Worm (Caenorhabditis elegans) whole organism, young adult: ENCODE results near the gene Y57G11C.42.
A peak's percentile ranks its signal among the peaks of the same experiment; 100 is the strongest.

Experiments used
- B0336.3 ChIP-seq: fragments of 200-800 bp; sonication (Bioruptor generic); IDR thresholded peaks from 2 replicates; pipeline ENCODE4 v1.3.6; 2022; ENCODE audit warnings: missing genetic modification characterization, missing compliant biosample characterization
- F22D6.2 ChIP-seq: sonication (generic microtip); optimal IDR thresholded peaks from 2 replicates; lab custom pipeline; 2016; ENCODE audit warnings: mild to moderate bottlenecking, missing genetic modification characterization, missing compliant biosample characterization
- F23B12.7 ChIP-seq: sonication (generic microtip); optimal IDR thresholded peaks from 2 replicates; lab custom pipeline; 2017; ENCODE audit warnings: missing genetic modification characterization, mild to moderate bottlenecking, missing compliant biosample characterization, antibody characterized with exemption, moderate library complexity; ENCODE audit not compliant: insufficient read depth
- F33H1.4 ChIP-seq: fragments of 200-800 bp; sonication (Bioruptor generic); IDR thresholded peaks from 2 replicates; pipeline ENCODE4 v1.3.6; 2022; ENCODE audit warnings: missing genetic modification reagents, missing genetic modification characterization, missing compliant biosample characterization
- F55B11.4 ChIP-seq: sonication (generic microtip); optimal IDR thresholded peaks from 2 replicates; lab custom pipeline; 2016; ENCODE audit warnings: missing compliant biosample characterization, missing genetic modification characterization, borderline replicate concordance; ENCODE audit not compliant: insufficient read depth
- K12H6.12 ChIP-seq: fragments of 200-800 bp; sonication (Bioruptor generic); optimal IDR thresholded peaks from 2 replicates; lab custom pipeline; 2018; ENCODE audit warnings: mild to moderate bottlenecking, missing genetic modification characterization, missing compliant biosample characterization
- Y53G8AR.9 ChIP-seq: fragments of 200-800 bp; sonication (Bioruptor generic); conservative IDR thresholded peaks from 2 replicates; pipeline ENCODE4 v1.3.6; 2022; ENCODE audit warnings: missing genetic modification reagents, missing genetic modification characterization, missing compliant biosample characterization
- Y67H2A.10 ChIP-seq: fragments of 200-800 bp; sonication (Bioruptor generic); conservative IDR thresholded peaks from 2 replicates; pipeline ENCODE4 v1.3.6; 2022; ENCODE audit warnings: missing genetic modification reagents, missing genetic modification characterization, missing compliant biosample characterization
- Y79H2A.3 ChIP-seq: fragments of 200-800 bp; sonication (Bioruptor generic); conservative IDR thresholded peaks from 2 replicates; pipeline ENCODE4 v1.3.6; 2022; ENCODE audit warnings: missing genetic modification reagents, missing genetic modification characterization, missing compliant biosample characterization
- akir-1 ChIP-seq: fragments of 200-800 bp; sonication (Bioruptor generic); optimal IDR thresholded peaks from 2 replicates; lab custom pipeline; 2018; ENCODE audit warnings: mild to moderate bottlenecking, missing genetic modification characterization, moderate library complexity, missing compliant biosample characterization
- ama-1 ChIP-seq, 3 experiments: fragments of 150-350 bp in 1 of 3; sonication (generic microtip) in 2 of 3; optimal IDR thresholded peaks; 2 replicates each; lab custom pipeline; 2014 to 2018; ENCODE audit warnings: missing biosample characterization in 2 of 3, missing genetic modification characterization in 2 of 3, missing genetic modification reagents in 2 of 3
- atf-7 ChIP-seq: sonication (generic microtip); optimal IDR thresholded peaks from 2 replicates; lab custom pipeline; 2017; ENCODE audit warnings: mild to moderate bottlenecking, missing genetic modification characterization, missing compliant biosample characterization
- attf-5 ChIP-seq: fragments of 200-800 bp; sonication (Bioruptor generic); optimal IDR thresholded peaks from 2 replicates; lab custom pipeline; 2018; ENCODE audit warnings: mild to moderate bottlenecking, missing genetic modification characterization, missing compliant biosample characterization
- bed-2 ChIP-seq: fragments of 200-800 bp; sonication (Bioruptor generic); IDR thresholded peaks from 2 replicates; pipeline ENCODE4 v1.3.6; 2022; ENCODE audit warnings: missing genetic modification reagents, missing genetic modification characterization, missing compliant biosample characterization
- cebp-1 ChIP-seq, 2 experiments: fragments of 200-800 bp in 1 of 2; sonication (Bioruptor generic) in 1 of 2; sonication (generic microtip) in 1 of 2; IDR thresholded peaks in 1 of 2; optimal IDR thresholded peaks in 1 of 2; 2 replicates each; pipeline versions ENCODE4 v1.3.6 to Lab custom; 2017 to 2022; ENCODE audit warnings: missing compliant biosample characterization in 2 of 2, missing genetic modification characterization in 2 of 2, mild to moderate bottlenecking in 1 of 2, missing genetic modification reagents in 1 of 2, moderate library complexity in 1 of 2
- ceh-100 ChIP-seq: fragments of 200-800 bp; sonication (Bioruptor generic); IDR thresholded peaks from 2 replicates; pipeline ENCODE4 v1.3.6; 2022; ENCODE audit warnings: missing genetic modification reagents, missing genetic modification characterization, missing compliant biosample characterization
- ceh-27 ChIP-seq: fragments of 200-800 bp; sonication (Bioruptor generic); optimal IDR thresholded peaks from 2 replicates; lab custom pipeline; 2018; ENCODE audit warnings: mild to moderate bottlenecking, missing genetic modification characterization, moderate library complexity, missing compliant biosample characterization
- ceh-40 ChIP-seq: fragments of 200-800 bp; sonication (Bioruptor generic); IDR thresholded peaks from 2 replicates; pipeline ENCODE4 v1.3.6; 2022; ENCODE audit warnings: missing genetic modification characterization, missing compliant biosample characterization
- ceh-58 ChIP-seq: fragments of 200-800 bp; sonication (Bioruptor generic); IDR thresholded peaks from 2 replicates; pipeline ENCODE4 v1.3.6; 2022; ENCODE audit warnings: missing genetic modification characterization, missing compliant biosample characterization
- ceh-91 ChIP-seq: fragments of 200-800 bp; sonication (Bioruptor generic); IDR thresholded peaks from 2 replicates; pipeline ENCODE4 v1.3.6; 2022; ENCODE audit warnings: missing genetic modification reagents, missing genetic modification characterization, missing compliant biosample characterization
- die-1 ChIP-seq: sonication (generic microtip); optimal IDR thresholded peaks from 2 replicates; lab custom pipeline; 2016; ENCODE audit warnings: missing genotype, mild to moderate bottlenecking, missing genetic modification characterization, missing compliant biosample characterization
- dpl-1 ChIP-seq: fragments of 150-350 bp; optimal IDR thresholded peaks from 2 replicates; lab custom pipeline; 2014; ENCODE audit warnings: missing biosample characterization, missing genetic modification reagents, missing genetic modification characterization
- efl-1 ChIP-seq: fragments of 150-350 bp; optimal IDR thresholded peaks from 2 replicates; lab custom pipeline; 2014; ENCODE audit warnings: missing biosample characterization, missing genetic modification reagents, missing genetic modification characterization
- egl-18 ChIP-seq: fragments of 200-800 bp; sonication (Bioruptor generic); IDR thresholded peaks from 2 replicates; pipeline ENCODE4 v1.3.6; 2022; ENCODE audit warnings: missing genetic modification reagents, missing genetic modification characterization, missing compliant biosample characterization
- egrh-3 ChIP-seq: fragments of 200-800 bp; sonication (Bioruptor generic); IDR thresholded peaks from 2 replicates; pipeline ENCODE4 v1.3.6; 2022; ENCODE audit warnings: missing genetic modification reagents, missing genetic modification characterization, missing compliant biosample characterization
- gei-17 ChIP-seq: fragments of 200-800 bp; sonication (Bioruptor generic); optimal IDR thresholded peaks from 2 replicates; lab custom pipeline; 2018; ENCODE audit warnings: mild to moderate bottlenecking, missing genetic modification characterization, missing compliant biosample characterization
- hsf-1 ChIP-seq: fragments of 200-800 bp; sonication (Bioruptor generic); IDR thresholded peaks from 2 replicates; pipeline ENCODE4 v1.3.6; 2022; ENCODE audit warnings: missing genetic modification reagents, missing genetic modification characterization, missing compliant biosample characterization
- lag-1 ChIP-seq: fragments of 200-800 bp; sonication (Bioruptor generic); IDR thresholded peaks from 2 replicates; pipeline ENCODE4 v1.3.6; 2022; ENCODE audit warnings: missing genetic modification reagents, missing genetic modification characterization, missing compliant biosample characterization
- let-526 ChIP-seq: fragments of 200-800 bp; sonication (Bioruptor generic); IDR thresholded peaks from 2 replicates; pipeline ENCODE4 v1.3.6; 2022; ENCODE audit warnings: missing genetic modification reagents, missing genetic modification characterization, missing compliant biosample characterization
- lin-40 ChIP-seq: sonication (generic microtip); optimal IDR thresholded peaks from 2 replicates; lab custom pipeline; 2016; ENCODE audit warnings: missing genetic modification characterization, mild to moderate bottlenecking, missing compliant biosample characterization, missing genotype, missing genetic modification reagents
- lir-1 ChIP-seq: fragments of 200-800 bp; sonication (Bioruptor generic); conservative IDR thresholded peaks from 2 replicates; pipeline ENCODE4 v1.3.6; 2022; ENCODE audit warnings: missing genetic modification reagents, missing genetic modification characterization, missing compliant biosample characterization
- madf-3 ChIP-seq: fragments of 200-800 bp; sonication (Bioruptor generic); IDR thresholded peaks from 2 replicates; pipeline ENCODE4 v1.3.6; 2022; ENCODE audit warnings: missing genetic modification reagents, missing genetic modification characterization, missing compliant biosample characterization
- madf-6 ChIP-seq: fragments of 200-800 bp; sonication (Bioruptor generic); IDR thresholded peaks from 2 replicates; pipeline ENCODE4 v1.3.6; 2022; ENCODE audit warnings: missing genetic modification reagents, missing genetic modification characterization, missing compliant biosample characterization
- madf-8 ChIP-seq: fragments of 200-800 bp; sonication (Bioruptor generic); conservative IDR thresholded peaks from 2 replicates; pipeline ENCODE4 v1.3.6; 2022; ENCODE audit warnings: missing genetic modification reagents, missing genetic modification characterization, missing compliant biosample characterization
- mxl-1 ChIP-seq: sonication (generic microtip); optimal IDR thresholded peaks from 2 replicates; lab custom pipeline; 2016; ENCODE audit warnings: missing genetic modification characterization, missing compliant biosample characterization
- nhr-27 ChIP-seq: fragments of 200-800 bp; sonication (Bioruptor generic); optimal IDR thresholded peaks from 2 replicates; lab custom pipeline; 2018; ENCODE audit warnings: mild to moderate bottlenecking, missing genetic modification characterization, moderate library complexity, missing compliant biosample characterization
- nhr-80 ChIP-seq: sonication (generic microtip); optimal IDR thresholded peaks from 2 replicates; lab custom pipeline; 2016; ENCODE audit warnings: missing genetic modification characterization, missing compliant biosample characterization
- nhr-90 ChIP-seq: sonication (generic microtip); optimal IDR thresholded peaks from 2 replicates; lab custom pipeline; 2016; ENCODE audit warnings: missing genotype, mild to moderate bottlenecking, missing genetic modification characterization, missing compliant biosample characterization
- pha-4 ChIP-seq: fragments of 150-350 bp; sonication (generic microtip); optimal IDR thresholded peaks from 2 replicates; lab custom pipeline; 2014; ENCODE audit warnings: missing biosample characterization, missing genetic modification reagents, missing genetic modification characterization
- repo-1 ChIP-seq: sonication (generic microtip); optimal IDR thresholded peaks from 2 replicates; lab custom pipeline; 2017; ENCODE audit warnings: mild to moderate bottlenecking, missing genetic modification characterization, missing compliant biosample characterization
- rpc-1 ChIP-seq, 2 experiments: fragments of 150-350 bp in 1 of 2; sonication (generic microtip) in 1 of 2; optimal IDR thresholded peaks; 2 replicates each; lab custom pipeline; 2014 to 2018; ENCODE audit warnings: missing biosample characterization in 1 of 2, missing genetic modification characterization in 1 of 2, missing genetic modification reagents in 1 of 2, missing genotype in 1 of 2
- snpc-3.4 ChIP-seq: sonication (generic microtip); optimal IDR thresholded peaks from 2 replicates; lab custom pipeline; 2017; ENCODE audit warnings: missing genetic modification characterization, mild to moderate bottlenecking, missing compliant biosample characterization, antibody characterized with exemption, moderate library complexity, missing genotype, missing genetic modification reagents
- somi-1 ChIP-seq: fragments of 200-800 bp; sonication (Bioruptor generic); optimal IDR thresholded peaks from 2 replicates; lab custom pipeline; 2018; ENCODE audit warnings: mild to moderate bottlenecking, missing genetic modification characterization, missing compliant biosample characterization
- tlf-1 ChIP-seq: fragments of 200-800 bp; sonication (Bioruptor generic); optimal IDR thresholded peaks from 2 replicates; lab custom pipeline; 2018; ENCODE audit warnings: mild to moderate bottlenecking, missing genetic modification characterization, missing compliant biosample characterization
- zim-3 ChIP-seq: sonication (generic microtip); optimal IDR thresholded peaks from 2 replicates; lab custom pipeline; 2017; ENCODE audit warnings: mild to moderate bottlenecking, missing genetic modification characterization, moderate library complexity, missing compliant biosample characterization
- ztf-18 ChIP-seq: sonication (generic microtip); optimal IDR thresholded peaks from 2 replicates; lab custom pipeline; 2016; ENCODE audit warnings: missing genotype, mild to moderate bottlenecking, missing genetic modification characterization, missing compliant biosample characterization
- ztf-28 ChIP-seq: fragments of 200-800 bp; sonication (Bioruptor generic); IDR thresholded peaks from 2 replicates; pipeline ENCODE4 v1.3.6; 2022; ENCODE audit warnings: missing genetic modification reagents, missing genetic modification characterization, missing compliant biosample characterization

Gene Y57G11C.42

ce11 chrIV:14769218-14769835, 41.0 kb downstream of the Y57G11C.42 start, which contains the start of gene Y57G11C.43 (continued):
- TF ChIP-seq lag-1 (GFP tag; lab: Robert Waterston, UW) = no peak
- no peak for TF ChIP-seq ceh-58
- no peak for TF ChIP-seq ceh-40 (GFP tag; lab: Robert Waterston, UW)
- TF ChIP-seq madf-3 = no peak
- no peak for TF ChIP-seq lin-40 (tag; lab: Kevin White, UChicago)
- TF ChIP-seq gei-17 = no peak
- no peak for TF ChIP-seq ztf-28 (GFP tag; lab: Robert Waterston, UW)
- TF ChIP-seq hsf-1 = 0 out of 2 replicates have a peak, but pooled peaks have one; percentile 23
- TF ChIP-seq die-1 (tag; lab: Kevin White, UChicago) = no peak
- TF ChIP-seq repo-1 (tag; lab: Kevin White, UChicago) = no peak
- no peak for TF ChIP-seq rpc-1 (optimal IDR thresholded peaks at IDR 0.05; lab: Kevin White, UChicago)
- no peak for TF ChIP-seq rpc-1 (tag; optimal IDR thresholded peaks at IDR 0.05; lab: Kevin White, UChicago)
- TF ChIP-seq ceh-27 (GFP tag; lab: Kevin White, UChicago) = no peak
- TF ChIP-seq F23B12.7 (tag; lab: Kevin White, UChicago) = no peak
- TF ChIP-seq ztf-18 (tag; lab: Kevin White, UChicago) = no peak
- no peak for TF ChIP-seq efl-1 (GFP tag; lab: Kevin White, UChicago)
- TF ChIP-seq Y67H2A.10 (GFP tag; lab: Robert Waterston, UW) = no peak
- TF ChIP-seq B0336.3 (GFP tag; lab: Robert Waterston, UW) = 0 out of 2 replicates have a peak, but pooled peaks have one; percentile 31
- no peak for TF ChIP-seq akir-1 (GFP tag; lab: Kevin White, UChicago)
- TF ChIP-seq madf-8 = no peak
- TF ChIP-seq Y53G8AR.9 (GFP tag; lab: Robert Waterston, UW) = peak; percentile 59; the same call in 1 of the 2 replicates
- no peak for TF ChIP-seq somi-1 (GFP tag; lab: Kevin White, UChicago)
- no peak for TF ChIP-seq zim-3 (tag; lab: Kevin White, UChicago)
- TF ChIP-seq nhr-27 (tag; lab: Kevin White, UChicago) = no peak
- no peak for TF ChIP-seq F22D6.2 (tag; lab: Kevin White, UChicago)
- no peak for TF ChIP-seq cebp-1 (GFP tag; IDR thresholded peaks at IDR 0.05; lab: Robert Waterston, UW)
- TF ChIP-seq cebp-1 (tag; optimal IDR thresholded peaks at IDR 0.05; lab: Kevin White, UChicago) = peak; percentile 21
- TF ChIP-seq Y79H2A.3 (GFP tag; lab: Robert Waterston, UW) = no peak
- TF ChIP-seq attf-5 = no peak
- no peak for TF ChIP-seq let-526 (GFP tag; lab: Robert Waterston, UW)
- no peak for TF ChIP-seq ama-1 (optimal IDR thresholded peaks at IDR 0.05; lab: Kevin White, UChicago)
- peak; percentile 11 to 37 for TF ChIP-seq ama-1 (GFP tag; optimal IDR thresholded peaks at IDR 0.05; lab: Kevin White, UChicago)
- TF ChIP-seq K12H6.12 (tag; lab: Kevin White, UChicago) = no peak
- TF ChIP-seq bed-2 (GFP tag; lab: Robert Waterston, UW) = no peak
- TF ChIP-seq F55B11.4 (tag; lab: Kevin White, UChicago) = no peak
- TF ChIP-seq madf-6 (GFP tag; lab: Robert Waterston, UW) = peak; percentile 56
- no peak for TF ChIP-seq nhr-80 (tag; lab: Kevin White, UChicago)
- no peak for TF ChIP-seq ceh-91 (GFP tag; lab: Robert Waterston, UW)
- no peak for TF ChIP-seq ceh-100 (GFP tag; lab: Robert Waterston, UW)
- peak; percentile 22 for TF ChIP-seq tlf-1 (GFP tag; lab: Kevin White, UChicago)
- TF ChIP-seq mxl-1 (tag; lab: Kevin White, UChicago) = no peak
- TF ChIP-seq egrh-3 (GFP tag; lab: Robert Waterston, UW) = no peak
- no peak for TF ChIP-seq dpl-1 (GFP tag; lab: Kevin White, UChicago)
- no peak for TF ChIP-seq pha-4 (tag; lab: Kevin White, UChicago)
- TF ChIP-seq nhr-90 (tag; lab: Kevin White, UChicago) = no peak
- no peak for TF ChIP-seq egl-18 (GFP tag; lab: Robert Waterston, UW)
- TF ChIP-seq atf-7 = no peak
- TF ChIP-seq snpc-3.4 (tag; lab: Kevin White, UChicago) = peak; percentile 6
- TF ChIP-seq F33H1.4 (GFP tag; lab: Robert Waterston, UW) = no peak
- TF ChIP-seq lir-1 = no peak
